Fruit fly (Drosophila melanogaster) whole organism, embryonic: ENCODE data around the gene Ufsp2.
A peak's percentile ranks its signal among the peaks of the same experiment; 100 is the strongest.

Experiments used
- Atf6 ChIP-seq: fragments of 200-800 bp; sonication (Bioruptor generic); IDR thresholded peaks from 2 replicates; pipeline ENCODE4 v1.3.6; 2022; ENCODE audit warnings: missing biosample characterization, missing genetic modification characterization
- CG10565 ChIP-seq: fragments of 200-800 bp; sonication (Bioruptor generic); optimal IDR thresholded peaks from 3 replicates; lab custom pipeline; 2016; ENCODE audit warnings: missing biosample characterization, mild to moderate bottlenecking, missing genetic modification characterization
- CG12659 ChIP-seq: fragments of 200-800 bp; sonication (Bioruptor generic); optimal IDR thresholded peaks from 3 replicates; lab custom pipeline; 2017; ENCODE audit warnings: mild to moderate bottlenecking, missing biosample characterization, missing genetic modification reagents, missing genetic modification characterization
- CG13424 ChIP-seq: fragments of 200-800 bp; sonication (Bioruptor generic); optimal IDR thresholded peaks from 2 replicates; lab custom pipeline; 2019; ENCODE audit warnings: missing biosample characterization, mild to moderate bottlenecking, missing genetic modification characterization, moderate library complexity
- CG13894 ChIP-seq: fragments of 200-800 bp; sonication (Bioruptor generic); optimal IDR thresholded peaks from 3 replicates; lab custom pipeline; 2018; ENCODE audit warnings: missing biosample characterization, mild to moderate bottlenecking, missing genetic modification characterization, moderate library complexity
- CG1603 ChIP-seq: fragments of 200-800 bp; sonication (Bioruptor generic); optimal IDR thresholded peaks from 2 replicates; lab custom pipeline; 2019; ENCODE audit warnings: missing biosample characterization, mild to moderate bottlenecking, missing genetic modification characterization, moderate library complexity
- CG17385 ChIP-seq: fragments of 200-800 bp; sonication (Bioruptor generic); optimal IDR thresholded peaks from 3 replicates; lab custom pipeline; 2018; ENCODE audit warnings: missing biosample characterization, mild to moderate bottlenecking, missing genetic modification characterization
- CG18262 ChIP-seq: fragments of 200-800 bp; optimal IDR thresholded peaks from 3 replicates; lab custom pipeline; 2019; ENCODE audit warnings: missing biosample characterization, mild to moderate bottlenecking, missing genetic modification characterization, moderate library complexity
- CG18599 ChIP-seq: fragments of 200-800 bp; sonication (Bioruptor generic); optimal IDR thresholded peaks from 3 replicates; lab custom pipeline; 2017; ENCODE audit warnings: missing biosample characterization, missing genetic modification characterization, mild to moderate bottlenecking, moderate library complexity, missing genetic modification reagents
- CG31365 ChIP-seq: fragments of 200-800 bp; sonication (Bioruptor generic); optimal IDR thresholded peaks from 2 replicates; lab custom pipeline; 2018; ENCODE audit warnings: missing biosample characterization, mild to moderate bottlenecking, missing genetic modification characterization
- CG32532 ChIP-seq: fragments of 200-800 bp; sonication (Bioruptor generic); IDR thresholded peaks from 2 replicates; pipeline ENCODE4 v1.3.6; 2022; ENCODE audit warnings: missing biosample characterization, missing genetic modification characterization
- CG32767 ChIP-seq: fragments of 200-800 bp; sonication (Bioruptor generic); IDR thresholded peaks from 2 replicates; pipeline ENCODE4 v1.3.6; 2022; ENCODE audit warnings: missing biosample characterization, missing genetic modification characterization
- CG32772 ChIP-seq: fragments of 200-800 bp; sonication (Bioruptor generic); IDR thresholded peaks from 2 replicates; pipeline ENCODE4 v1.3.6; 2022; ENCODE audit warnings: missing biosample characterization, missing genetic modification characterization
- CG4282 ChIP-seq: fragments of 200-800 bp; sonication (Bioruptor generic); optimal IDR thresholded peaks from 2 replicates; lab custom pipeline; 2016; ENCODE audit warnings: missing biosample characterization, missing genetic modification characterization
- CG5245 ChIP-seq: fragments of 200-800 bp; sonication (Bioruptor generic); optimal IDR thresholded peaks from 3 replicates; lab custom pipeline; 2016; ENCODE audit warnings: missing biosample characterization, missing genetic modification characterization
- CG6175 ChIP-seq: fragments of 200-800 bp; sonication (Bioruptor generic); IDR thresholded peaks from 3 replicates; pipeline ENCODE4 v1.3.6; 2022; ENCODE audit warnings: missing biosample characterization, missing genetic modification characterization
- CG6683 ChIP-seq: fragments of 200-800 bp; sonication (Bioruptor generic); optimal IDR thresholded peaks from 2 replicates; lab custom pipeline; 2017; ENCODE audit warnings: missing biosample characterization, mild to moderate bottlenecking, missing genetic modification characterization, missing genetic modification reagents
- CG6765 ChIP-seq: fragments of 200-800 bp; sonication (Bioruptor generic); optimal IDR thresholded peaks from 3 replicates; lab custom pipeline; 2017; ENCODE audit warnings: missing biosample characterization, mild to moderate bottlenecking, missing genetic modification characterization
- CG7928 ChIP-seq: fragments of 200-800 bp; sonication (Bioruptor generic); optimal IDR thresholded peaks from 2 replicates; lab custom pipeline; 2017; ENCODE audit warnings: missing biosample characterization, mild to moderate bottlenecking, missing genetic modification characterization
- CG8478 ChIP-seq: fragments of >200 bp; optimal IDR thresholded peaks from 2 replicates; lab custom pipeline; 2018
- CG8924 ChIP-seq: fragments of 200-800 bp; optimal IDR thresholded peaks from 3 replicates; lab custom pipeline; 2019; ENCODE audit warnings: missing biosample characterization, mild to moderate bottlenecking, missing genetic modification characterization, moderate library complexity
- CG9727 ChIP-seq: fragments of 200-800 bp; sonication (Bioruptor generic); optimal IDR thresholded peaks from 3 replicates; lab custom pipeline; 2017; ENCODE audit warnings: missing biosample characterization, mild to moderate bottlenecking, missing genetic modification characterization
- Deaf1 ChIP-seq: fragments of 200-800 bp; optimal IDR thresholded peaks from 3 replicates; lab custom pipeline; 2019; ENCODE audit warnings: missing biosample characterization, mild to moderate bottlenecking, missing genetic modification characterization, moderate library complexity
- Doc2 ChIP-seq: fragments of 200-800 bp; sonication (Bioruptor generic); IDR thresholded peaks from 2 replicates; pipeline ENCODE4 v1.3.6; 2022; ENCODE audit warnings: missing biosample characterization, missing genetic modification characterization
- Eip74EF ChIP-seq, 2 experiments: fragments of 200-800 bp in 1 of 2; fragments of >200 bp in 1 of 2; sonication (Bioruptor generic) in 1 of 2; optimal IDR thresholded peaks; 2 replicates each; lab custom pipeline; 2017 to 2019; ENCODE audit warnings: missing biosample characterization in 2 of 2, missing genetic modification characterization in 2 of 2, mild to moderate bottlenecking in 1 of 2, moderate library complexity in 1 of 2
- HLH3B ChIP-seq: fragments of 200-800 bp; sonication (Bioruptor generic); IDR thresholded peaks from 2 replicates; pipeline ENCODE4 v1.3.6; 2022; ENCODE audit warnings: missing biosample characterization, missing genetic modification characterization
- HLHmδ ChIP-seq: fragments of 200-800 bp; sonication (Bioruptor generic); optimal IDR thresholded peaks from 2 replicates; lab custom pipeline; 2018; ENCODE audit warnings: missing biosample characterization, mild to moderate bottlenecking, missing genetic modification characterization, moderate library complexity
- Hr39 ChIP-seq: fragments of >200 bp; optimal IDR thresholded peaks from 2 replicates; lab custom pipeline; 2017
- Hr78 ChIP-seq, 2 experiments: fragments of 200-800 bp in 1 of 2; fragments of >200 bp in 1 of 2; sonication (Bioruptor generic) in 1 of 2; optimal IDR thresholded peaks; 2 replicates each; lab custom pipeline; 2017 to 2019; ENCODE audit warnings: missing biosample characterization in 2 of 2, missing genetic modification characterization in 2 of 2, mild to moderate bottlenecking in 1 of 2, moderate library complexity in 1 of 2
- Max ChIP-seq: fragments of 200-800 bp; sonication (Bioruptor generic); optimal IDR thresholded peaks from 2 replicates; lab custom pipeline; 2016; ENCODE audit warnings: missing biosample characterization, mild to moderate bottlenecking, missing genetic modification characterization
- Nf-YB ChIP-seq: fragments of 200-800 bp; sonication (Bioruptor generic); optimal IDR thresholded peaks from 3 replicates; lab custom pipeline; 2019; ENCODE audit warnings: missing biosample characterization, mild to moderate bottlenecking, missing genetic modification characterization, moderate library complexity
- Pdp1 ChIP-seq, 2 experiments: fragments of 200-800 bp; sonication (Bioruptor generic); optimal IDR thresholded peaks; 3 replicates each; lab custom pipeline; 2016; ENCODE audit warnings: missing biosample characterization in 2 of 2, missing genetic modification characterization in 2 of 2, mild to moderate bottlenecking in 1 of 2, moderate library complexity in 1 of 2
- Sin3A ChIP-seq: fragments of >200 bp; optimal IDR thresholded peaks from 2 replicates; lab custom pipeline; 2018
- Sox102F ChIP-seq: fragments of 200-800 bp; sonication (Bioruptor generic); optimal IDR thresholded peaks from 2 replicates; lab custom pipeline; 2018; ENCODE audit warnings: missing biosample characterization, mild to moderate bottlenecking, missing genetic modification characterization, moderate library complexity
- Trl ChIP-seq, 3 experiments: fragments of >200 bp in 2 of 3; fragments of 200-800 bp in 1 of 3; sonication (Bioruptor generic) in 1 of 3; optimal IDR thresholded peaks; 2 replicates in 1 of 3; 3 replicates in 2 of 3; lab custom pipeline; 2016 to 2017; ENCODE audit warnings: missing biosample characterization in 1 of 3, missing genetic modification characterization in 1 of 3
- Vsx1 ChIP-seq: fragments of 200-800 bp; sonication (Bioruptor generic); optimal IDR thresholded peaks from 2 replicates; lab custom pipeline; 2017; ENCODE audit warnings: missing biosample characterization, mild to moderate bottlenecking, missing genetic modification characterization, missing genetic modification reagents
- bab2 ChIP-seq: fragments of 200-800 bp; sonication (Bioruptor generic); optimal IDR thresholded peaks from 2 replicates; lab custom pipeline; 2016; ENCODE audit warnings: missing biosample characterization, missing genetic modification characterization
- disco-r ChIP-seq: fragments of 200-800 bp; sonication (Bioruptor generic); optimal IDR thresholded peaks from 2 replicates; lab custom pipeline; 2016; ENCODE audit warnings: missing biosample characterization, missing genetic modification characterization
- fd3F ChIP-seq: fragments of 200-800 bp; sonication (Bioruptor generic); optimal IDR thresholded peaks from 2 replicates; lab custom pipeline; 2018; ENCODE audit warnings: missing biosample characterization, mild to moderate bottlenecking, missing genetic modification characterization, moderate library complexity
- gt ChIP-seq: fragments of 200-800 bp; sonication (Bioruptor generic); IDR thresholded peaks from 2 replicates; pipeline ENCODE4 v1.3.6; 2022; ENCODE audit warnings: missing biosample characterization, missing genetic modification characterization
- kni ChIP-seq: fragments of 200-800 bp; sonication (Bioruptor generic); optimal IDR thresholded peaks from 3 replicates; lab custom pipeline; 2017; ENCODE audit warnings: mild to moderate bottlenecking, missing biosample characterization, missing genetic modification reagents, missing genetic modification characterization
- nerfin-2 ChIP-seq: fragments of 200-800 bp; sonication (Bioruptor generic); IDR thresholded peaks from 2 replicates; pipeline ENCODE4 v1.3.6; 2022; ENCODE audit warnings: missing biosample characterization, missing genetic modification characterization; ENCODE audit not compliant: partially characterized antibody
- org-1 ChIP-seq: fragments of 200-800 bp; sonication (Bioruptor generic); optimal IDR thresholded peaks from 2 replicates; lab custom pipeline; 2017; ENCODE audit warnings: missing biosample characterization, missing genetic modification characterization
- peb ChIP-seq: fragments of 200-800 bp; sonication (Bioruptor generic); IDR thresholded peaks from 2 replicates; pipeline ENCODE4 v1.3.6; 2022; ENCODE audit warnings: missing biosample characterization, missing genetic modification characterization
- pfk ChIP-seq: fragments of 200-800 bp; sonication (Bioruptor generic); optimal IDR thresholded peaks from 2 replicates; lab custom pipeline; 2018; ENCODE audit warnings: missing biosample characterization, mild to moderate bottlenecking, missing genetic modification characterization, moderate library complexity
- pita ChIP-seq: fragments of 200-800 bp; sonication (Bioruptor generic); optimal IDR thresholded peaks from 2 replicates; lab custom pipeline; 2017; ENCODE audit warnings: missing biosample characterization, mild to moderate bottlenecking, missing genetic modification characterization
- tap ChIP-seq: fragments of 200-800 bp; optimal IDR thresholded peaks from 3 replicates; lab custom pipeline; 2019; ENCODE audit warnings: missing biosample characterization, mild to moderate bottlenecking, missing genetic modification characterization, moderate library complexity
- tup ChIP-seq: fragments of 200-800 bp; sonication (Bioruptor generic); optimal IDR thresholded peaks from 2 replicates; lab custom pipeline; 2016; ENCODE audit warnings: missing biosample characterization, mild to moderate bottlenecking, missing genetic modification characterization, moderate library complexity
- vvl ChIP-seq: fragments of 200-800 bp; sonication (Bioruptor generic); IDR thresholded peaks from 2 replicates; pipeline ENCODE4 v1.3.6; 2022; ENCODE audit warnings: missing biosample characterization, missing genetic modification characterization

Gene Ufsp2

DNA sequence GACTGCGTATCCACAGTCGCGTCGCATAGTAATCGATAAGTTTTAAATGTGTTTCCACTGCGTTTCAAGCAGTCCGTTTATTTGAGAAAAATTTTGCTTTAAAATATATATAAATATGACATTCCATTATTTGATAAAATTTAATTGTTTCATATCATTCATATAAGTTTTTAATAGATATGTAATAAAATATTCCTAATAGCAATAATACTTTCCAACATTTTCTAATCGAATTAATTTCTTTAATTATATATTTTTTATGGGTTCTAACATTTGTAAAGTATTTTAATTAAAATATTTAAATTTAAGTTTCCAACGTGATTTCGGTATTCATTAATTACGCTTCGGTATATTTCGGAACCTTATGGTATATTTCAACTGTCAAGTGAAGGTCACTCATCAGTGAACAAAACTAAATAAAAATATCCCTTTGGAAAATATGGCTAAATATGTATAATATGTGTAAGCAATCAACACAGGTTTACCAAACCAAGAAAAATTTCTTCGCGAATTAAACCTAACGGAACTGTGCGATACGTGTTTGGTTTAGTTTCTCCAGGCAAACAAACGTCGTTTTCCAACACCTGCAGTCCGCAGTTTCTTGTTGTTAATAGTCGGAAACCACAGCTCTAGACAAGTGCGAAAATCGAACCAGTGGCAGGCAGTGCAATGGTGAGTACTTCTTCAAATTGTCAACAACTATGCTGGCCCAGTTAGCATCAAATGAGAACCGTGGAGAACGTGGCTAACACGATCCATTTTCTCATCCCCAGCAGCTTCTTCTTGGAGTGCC lies 13.1 kb upstream of the Ufsp2 start, which contains the start of the genes CG7739 and SCCRO (continued):
- TF ChIP-seq vvl (GFP tag; lab: Robert Waterston, UW) (peak; percentile 82), CG6175 (GFP tag; lab: Robert Waterston, UW) (no peak), tup (peak; percentile 24), Deaf1 (tag; lab: Kevin White, UChicago) (no peak), CG4282 (no peak), CG12659 (GFP tag; lab: Kevin White, UChicago) (peak; percentile 79), Max (GFP tag; lab: Kevin White, UChicago) (peak; percentile 18), CG10565 (no peak), Nf-YB (GFP tag; lab: Kevin White, UChicago) (peak; percentile 27), CG13424 (tag; lab: Kevin White, UChicago) (peak; percentile 66), kni (GFP tag; lab: Kevin White, UChicago) (no peak), HLH3B (GFP tag; lab: Robert Waterston, UW) (peak; percentile 77), Pdp1 (GFP tag; optimal IDR thresholded peaks at IDR 0.05; lab: Kevin White, UChicago) (peak in 1 of 2 experiments; percentile 3), CG32767 (peak; percentile 43; the same call in 1 of the 2 replicates), Atf6 (peak; percentile 60; the same call in 1 of the 2 replicates), CG6765 (no peak), gt (GFP tag; lab: Robert Waterston, UW) (no peak), Trl (optimal IDR thresholded peaks at IDR 0.05; lab: Kevin White, UChicago) (no peak), Trl (GFP tag; optimal IDR thresholded peaks at IDR 0.05; lab: Kevin White, UChicago) (peak; percentile 31), Sox102F (GFP tag; lab: Kevin White, UChicago) (no peak), Sin3A (lab: Kevin White, UChicago) (peak; percentile 66), CG8478 (lab: Kevin White, UChicago) (no peak), Vsx1 (no peak), CG32772 (GFP tag; lab: Robert Waterston, UW) (peak; percentile 58), tap (peak; percentile 57), CG1603 (tag; lab: Kevin White, UChicago) (peak; percentile 42), CG8924 (tag; lab: Kevin White, UChicago) (peak; percentile 70), CG7928 (GFP tag; lab: Kevin White, UChicago) (no peak), pfk (GFP tag; lab: Kevin White, UChicago) (no peak), nerfin-2 (GFP tag; lab: Robert Waterston, UW) (no peak), peb (GFP tag; lab: Robert Waterston, UW) (no peak), pita (GFP tag; lab: Kevin White, UChicago) (no peak), CG6683 (GFP tag; lab: Kevin White, UChicago) (no peak), disco-r (GFP tag; lab: Kevin White, UChicago) (no peak), Eip74EF (GFP tag; optimal IDR thresholded peaks at IDR 0.05; lab: Kevin White, UChicago) (no peak), org-1 (GFP tag; lab: Kevin White, UChicago) (no peak), bab2 (GFP tag; lab: Kevin White, UChicago) (no peak), CG18262 (tag; lab: Kevin White, UChicago) (peak; percentile 70), fd3F (GFP tag; lab: Kevin White, UChicago) (peak; percentile 59), CG17385 (GFP tag; lab: Kevin White, UChicago) (peak; percentile 42), CG31365 (tag; lab: Kevin White, UChicago) (no peak), Hr39 (no peak), HLHmδ (GFP tag; lab: Kevin White, UChicago) (no peak), CG32532 (GFP tag; lab: Robert Waterston, UW) (peak; percentile 87), CG13894 (tag; lab: Kevin White, UChicago) (no peak), Hr78 (GFP tag; optimal IDR thresholded peaks at IDR 0.05; lab: Kevin White, UChicago) (no peak), CG9727 (GFP tag; lab: Kevin White, UChicago) (peak; percentile 60), CG5245 (GFP tag; lab: Kevin White, UChicago) (peak; percentile 44), Doc2 (no peak), CG18599 (GFP tag; lab: Kevin White, UChicago) (peak; percentile 35)
